Worm (Caenorhabditis elegans): ENCODE measurements around the gene fbf-1.

fbf-1 gene

ce11 chrII:6061495-6061894, 19.1 kb downstream of the fbf-1 start:
- TF ChIP-seq ztf-23 (GFP tag; IDR thresholded peaks at IDR 0.05) (peak; percentile 77), klf-2 (GFP tag; conservative IDR thresholded peaks at IDR 0.05) (no peak), tab-1 (GFP tag; IDR thresholded peaks at IDR 0.05) (no peak), cog-1 (tag; optimal IDR thresholded peaks at IDR 0.05) (peak; percentile 60)

ce11 chrII:6055927-6056326, 24.7 kb downstream of the fbf-1 start, which contains the start of gene R12C12.7:
R12C12.7 (minus strand) TSS chrII:6055985.
- TF ChIP-seq flt-1 (GFP tag; IDR thresholded peaks at IDR 0.05) (no peak), T22C8.4 (GFP tag; IDR thresholded peaks at IDR 0.05) (no peak), ztf-23 (GFP tag; IDR thresholded peaks at IDR 0.05) (no peak), ztf-29 (GFP tag; IDR thresholded peaks at IDR 0.05) (no peak), klf-2 (GFP tag; conservative IDR thresholded peaks at IDR 0.05) (no peak)

ce11 chrII:6050120-6050519, 30.5 kb downstream of the fbf-1 start, which contains the start of gene gldc-1:
gldc-1 (plus strand) TSS chrII:6050420.
- TF ChIP-seq T22C8.4 (GFP tag; IDR thresholded peaks at IDR 0.05) (no peak), med-1 (GFP tag; optimal IDR thresholded peaks at IDR 0.05; ENCODE audit: insufficient read depth) (no peak), tab-1 (GFP tag; IDR thresholded peaks at IDR 0.05) (no peak), cog-1 (tag; optimal IDR thresholded peaks at IDR 0.05) (no peak), ztf-23 (GFP tag; IDR thresholded peaks at IDR 0.05) (no peak), flt-1 (GFP tag; IDR thresholded peaks at IDR 0.05) (no peak), ztf-29 (GFP tag; IDR thresholded peaks at IDR 0.05) (no peak), klf-2 (GFP tag; conservative IDR thresholded peaks at IDR 0.05) (no peak), ref-1 (GFP tag; conservative IDR thresholded peaks at IDR 0.05) (no peak)

- TF ChIP-seq ref-1 (GFP tag; conservative IDR thresholded peaks at IDR 0.05), result no peak
- no peak for TF ChIP-seq ztf-23 (GFP tag; IDR thresholded peaks at IDR 0.05)
- no peak for TF ChIP-seq med-1 (GFP tag; optimal IDR thresholded peaks at IDR 0.05; ENCODE audit: insufficient read depth)
- TF ChIP-seq T22C8.4 (GFP tag; IDR thresholded peaks at IDR 0.05), result no peak
- TF ChIP-seq klf-2 (GFP tag; conservative IDR thresholded peaks at IDR 0.05), result no peak
- TF ChIP-seq ztf-29 (GFP tag; IDR thresholded peaks at IDR 0.05), result no peak
- TF ChIP-seq tab-1 (GFP tag; IDR thresholded peaks at IDR 0.05), result no peak
These were observed 31.1 kb downstream of the fbf-1 start for ce11 chrII:6049546-6049945.

ce11 chrII:6047639-6048159, 32.9 kb downstream of the fbf-1 start, which contains the start of the genes R12C12.6 and ran-5:
R12C12.6 (minus strand) TSS chrII:6047867.
ran-5 (plus strand) TSS chrII:6048109.
- TF ChIP-seq cog-1 (tag; optimal IDR thresholded peaks at IDR 0.05), result peak; percentile 71
- 0 out of 2 replicates have a peak, but pooled peaks have one; percentile 33 for TF ChIP-seq flt-1 (GFP tag; IDR thresholded peaks at IDR 0.05)
- no peak for TF ChIP-seq T22C8.4 (GFP tag; IDR thresholded peaks at IDR 0.05)
- TF ChIP-seq ztf-23 (GFP tag; IDR thresholded peaks at IDR 0.05), result peak; percentile 64; the same call in 1 of the 2 replicates

- TF ChIP-seq T22C8.4 (GFP tag; IDR thresholded peaks at IDR 0.05) (no peak), tab-1 (GFP tag; IDR thresholded peaks at IDR 0.05) (no peak), ref-1 (GFP tag; conservative IDR thresholded peaks at IDR 0.05) (no peak), flt-1 (GFP tag; IDR thresholded peaks at IDR 0.05) (no peak), cog-1 (tag; optimal IDR thresholded peaks at IDR 0.05) (no peak), ztf-29 (GFP tag; IDR thresholded peaks at IDR 0.05) (no peak), ztf-23 (GFP tag; IDR thresholded peaks at IDR 0.05) (0 out of 2 replicates have a peak, but pooled peaks have one; percentile 25), med-1 (GFP tag; optimal IDR thresholded peaks at IDR 0.05; ENCODE audit: insufficient read depth) (no peak), klf-2 (GFP tag; conservative IDR thresholded peaks at IDR 0.05) (no peak)
These were observed 34.5 kb downstream of the fbf-1 start for ce11 chrII:6046023-6046631.

ce11 chrII:6045048-6045447, 35.6 kb downstream of the fbf-1 start, which contains the start of gene R12C12.5:
R12C12.5 (minus strand) TSS chrII:6045148.
- TF ChIP-seq ztf-23 (GFP tag; IDR thresholded peaks at IDR 0.05) (no peak), flt-1 (GFP tag; IDR thresholded peaks at IDR 0.05) (no peak), T22C8.4 (GFP tag; IDR thresholded peaks at IDR 0.05) (no peak), ref-1 (GFP tag; conservative IDR thresholded peaks at IDR 0.05) (no peak), ztf-29 (GFP tag; IDR thresholded peaks at IDR 0.05) (no peak), cog-1 (tag; optimal IDR thresholded peaks at IDR 0.05) (no peak), tab-1 (GFP tag; IDR thresholded peaks at IDR 0.05) (no peak), med-1 (GFP tag; optimal IDR thresholded peaks at IDR 0.05; ENCODE audit: insufficient read depth) (no peak), klf-2 (GFP tag; conservative IDR thresholded peaks at IDR 0.05) (no peak)

- TF ChIP-seq ztf-23 (GFP tag; IDR thresholded peaks at IDR 0.05) (no peak), flt-1 (GFP tag; IDR thresholded peaks at IDR 0.05) (no peak), klf-2 (GFP tag; conservative IDR thresholded peaks at IDR 0.05) (no peak), cog-1 (tag; optimal IDR thresholded peaks at IDR 0.05) (no peak), ztf-29 (GFP tag; IDR thresholded peaks at IDR 0.05) (no peak), tab-1 (GFP tag; IDR thresholded peaks at IDR 0.05) (no peak), T22C8.4 (GFP tag; IDR thresholded peaks at IDR 0.05) (no peak), med-1 (GFP tag; optimal IDR thresholded peaks at IDR 0.05; ENCODE audit: insufficient read depth) (no peak), ref-1 (GFP tag; conservative IDR thresholded peaks at IDR 0.05) (no peak)
These were observed 37.5 kb downstream of the fbf-1 start, which contains the start of gene R12C12.10 for ce11 chrII:6043166-6043565. R12C12.10 (minus strand) TSS chrII:6043266.

ce11 chrII:6031106-6031505, 49.5 kb downstream of the fbf-1 start, which contains the start of gene frpr-16:
frpr-16 (minus strand) TSS chrII:6031206.
- TF ChIP-seq ztf-23 (GFP tag; IDR thresholded peaks at IDR 0.05) (no peak), ztf-29 (GFP tag; IDR thresholded peaks at IDR 0.05) (no peak), T22C8.4 (GFP tag; IDR thresholded peaks at IDR 0.05) (no peak), cog-1 (tag; optimal IDR thresholded peaks at IDR 0.05) (no peak), klf-2 (GFP tag; conservative IDR thresholded peaks at IDR 0.05) (no peak), flt-1 (GFP tag; IDR thresholded peaks at IDR 0.05) (no peak), med-1 (GFP tag; optimal IDR thresholded peaks at IDR 0.05; ENCODE audit: insufficient read depth) (no peak), ref-1 (GFP tag; conservative IDR thresholded peaks at IDR 0.05) (no peak), tab-1 (GFP tag; IDR thresholded peaks at IDR 0.05) (no peak)

Data from whole organism, midembryonic.